Fruit fly (Drosophila melanogaster) whole organism, embryonic: Measurements from ENCODE around the gene CG15515.

Source experiments
- Awh ChIP-seq: fragments of 200-800 bp; sonication (Bioruptor generic); IDR thresholded peaks from 2 replicates; pipeline ENCODE4, ENCODE4 v1.3.6; 2022; ENCODE audit warnings: missing biosample characterization, missing genetic modification characterization
- CG10462 ChIP-seq: fragments of 200-800 bp; sonication (Bioruptor generic); optimal IDR thresholded peaks from 2 replicates; lab custom pipeline; 2016; ENCODE audit warnings: missing biosample characterization, missing genetic modification characterization
- CG11560 ChIP-seq: fragments of 200-800 bp; sonication (Bioruptor generic); IDR thresholded peaks from 3 replicates; pipeline ENCODE4 v1.3.6; 2022; ENCODE audit warnings: missing biosample characterization, missing genetic modification characterization
- CG12744 ChIP-seq: fragments of 200-800 bp; sonication (Bioruptor generic); optimal IDR thresholded peaks from 2 replicates; lab custom pipeline; 2016; ENCODE audit warnings: missing biosample characterization, missing genetic modification characterization
- CG13123 ChIP-seq: fragments of 200-800 bp; sonication (Bioruptor generic); optimal IDR thresholded peaks from 2 replicates; lab custom pipeline; 2016; ENCODE audit warnings: missing biosample characterization, missing genetic modification characterization
- CG13296 ChIP-seq: fragments of 200-800 bp; sonication (Bioruptor generic); optimal IDR thresholded peaks from 3 replicates; lab custom pipeline; 2018; ENCODE audit warnings: missing biosample characterization, mild to moderate bottlenecking, missing genetic modification characterization
- CG13424 ChIP-seq: fragments of 200-800 bp; sonication (Bioruptor generic); optimal IDR thresholded peaks from 2 replicates; lab custom pipeline; 2019; ENCODE audit warnings: missing biosample characterization, mild to moderate bottlenecking, missing genetic modification characterization, moderate library complexity
- CG15269 ChIP-seq: fragments of 200-800 bp; sonication (Bioruptor generic); optimal IDR thresholded peaks from 2 replicates; lab custom pipeline; 2018; ENCODE audit warnings: missing biosample characterization, mild to moderate bottlenecking, missing genetic modification characterization, moderate library complexity
- CG17361 ChIP-seq: fragments of 200-800 bp; sonication (Bioruptor generic); IDR thresholded peaks from 3 replicates; pipeline ENCODE4 v1.3.6; 2022; ENCODE audit warnings: missing biosample characterization, missing genetic modification characterization
- CG2889 ChIP-seq: fragments of 200-800 bp; sonication (Bioruptor generic); IDR thresholded peaks from 3 replicates; pipeline ENCODE4 v1.3.6; 2022; ENCODE audit warnings: missing biosample characterization, missing genetic modification characterization
- CG34224 ChIP-seq: fragments of 200-800 bp; sonication (Bioruptor generic); IDR thresholded peaks from 3 replicates; pipeline ENCODE4 v1.3.6; 2022; ENCODE audit warnings: missing biosample characterization, missing genetic modification characterization; ENCODE audit not compliant: partially characterized antibody
- CG4424 ChIP-seq: fragments of 200-800 bp; sonication (Bioruptor generic); optimal IDR thresholded peaks from 3 replicates; lab custom pipeline; 2016; ENCODE audit warnings: missing biosample characterization, missing genetic modification characterization
- CG5245 ChIP-seq: fragments of 200-800 bp; sonication (Bioruptor generic); optimal IDR thresholded peaks from 3 replicates; lab custom pipeline; 2016; ENCODE audit warnings: missing biosample characterization, missing genetic modification characterization
- CG6272 ChIP-seq: fragments of 200-800 bp; sonication (Bioruptor generic); IDR thresholded peaks from 2 replicates; pipeline ENCODE4 v1.3.6; 2022; ENCODE audit warnings: missing biosample characterization, missing genetic modification characterization
- CG6765 ChIP-seq: fragments of 200-800 bp; sonication (Bioruptor generic); optimal IDR thresholded peaks from 3 replicates; lab custom pipeline; 2017; ENCODE audit warnings: missing biosample characterization, mild to moderate bottlenecking, missing genetic modification characterization
- CG7839 ChIP-seq: fragments of 200-800 bp; sonication (Bioruptor generic); optimal IDR thresholded peaks from 3 replicates; lab custom pipeline; 2018; ENCODE audit warnings: missing biosample characterization, mild to moderate bottlenecking, missing genetic modification characterization, moderate library complexity
- CG8924 ChIP-seq: fragments of 200-800 bp; optimal IDR thresholded peaks from 3 replicates; lab custom pipeline; 2019; ENCODE audit warnings: missing biosample characterization, mild to moderate bottlenecking, missing genetic modification characterization, moderate library complexity
- Eip74EF ChIP-seq, 2 experiments: fragments of 200-800 bp in 1 of 2; fragments of >200 bp in 1 of 2; sonication (Bioruptor generic) in 1 of 2; optimal IDR thresholded peaks; 2 replicates each; lab custom pipeline; 2017 to 2019; ENCODE audit warnings: missing biosample characterization in 2 of 2, missing genetic modification characterization in 2 of 2, mild to moderate bottlenecking in 1 of 2, moderate library complexity in 1 of 2
- Gug ChIP-seq: fragments of 200-800 bp; sonication (Bioruptor generic); IDR thresholded peaks from 4 replicates; pipeline ENCODE4 v1.3.6; 2022; ENCODE audit warnings: missing biosample characterization, missing genetic modification characterization
- Myb ChIP-seq: fragments of 200-800 bp; sonication (Bioruptor generic); optimal IDR thresholded peaks from 2 replicates; lab custom pipeline; 2016; ENCODE audit warnings: missing biosample characterization, missing genetic modification characterization
- Oaz ChIP-seq: fragments of 200-800 bp; sonication (Bioruptor generic); IDR thresholded peaks from 2 replicates; pipeline ENCODE4 v1.3.6; 2022; ENCODE audit warnings: missing biosample characterization, missing genetic modification characterization
- Oli ChIP-seq: fragments of 200-800 bp; sonication (Bioruptor generic); optimal IDR thresholded peaks from 2 replicates; lab custom pipeline; 2018; ENCODE audit warnings: missing biosample characterization, mild to moderate bottlenecking, missing genetic modification characterization, moderate library complexity
- Pdp1 ChIP-seq, 2 experiments: fragments of 200-800 bp; sonication (Bioruptor generic); optimal IDR thresholded peaks; 3 replicates each; lab custom pipeline; 2016; ENCODE audit warnings: missing biosample characterization in 2 of 2, missing genetic modification characterization in 2 of 2, mild to moderate bottlenecking in 1 of 2, moderate library complexity in 1 of 2
- Ravus ChIP-seq: fragments of 200-800 bp; sonication (Bioruptor generic); IDR thresholded peaks from 2 replicates; pipeline ENCODE4 v1.3.6; 2022; ENCODE audit warnings: missing biosample characterization, missing genetic modification characterization
- Ssrp ChIP-seq: fragments of 200-800 bp; sonication (Bioruptor generic); optimal IDR thresholded peaks from 2 replicates; lab custom pipeline; 2018; ENCODE audit warnings: missing biosample characterization, mild to moderate bottlenecking, missing genetic modification characterization, moderate library complexity
- TFAM ChIP-seq: fragments of 200-800 bp; sonication (Bioruptor generic); optimal IDR thresholded peaks from 2 replicates; lab custom pipeline; 2017; ENCODE audit warnings: missing biosample characterization, missing genetic modification characterization, inconsistent platforms
- Trl ChIP-seq, 3 experiments: fragments of >200 bp in 2 of 3; fragments of 200-800 bp in 1 of 3; sonication (Bioruptor generic) in 1 of 3; optimal IDR thresholded peaks; 2 replicates in 1 of 3; 3 replicates in 2 of 3; lab custom pipeline; 2016 to 2017; ENCODE audit warnings: missing biosample characterization in 1 of 3, missing genetic modification characterization in 1 of 3
- YL-1 ChIP-seq: fragments of 200-800 bp; sonication (Bioruptor generic); optimal IDR thresholded peaks from 3 replicates; lab custom pipeline; 2017; ENCODE audit warnings: missing biosample characterization, mild to moderate bottlenecking, missing genetic modification characterization
- bcd ChIP-seq: fragments of 200-800 bp; sonication (Bioruptor generic); optimal IDR thresholded peaks from 2 replicates; lab custom pipeline; 2017; ENCODE audit warnings: missing biosample characterization, mild to moderate bottlenecking, missing genetic modification characterization
- bowl ChIP-seq: fragments of 200-800 bp; sonication (Bioruptor generic); IDR thresholded peaks from 2 replicates; pipeline ENCODE4 v1.3.6; 2022; ENCODE audit warnings: missing biosample characterization, missing genetic modification characterization
- cg ChIP-seq: fragments of 200-800 bp; sonication (Bioruptor generic); optimal IDR thresholded peaks from 3 replicates; lab custom pipeline; 2019; ENCODE audit warnings: missing biosample characterization, mild to moderate bottlenecking, missing genetic modification characterization, moderate library complexity
- chinmo ChIP-seq: fragments of 200-800 bp; sonication (Bioruptor generic); IDR thresholded peaks from 4 replicates; pipeline ENCODE4 v1.3.6; 2022; ENCODE audit warnings: missing biosample characterization, missing genetic modification characterization; ENCODE audit not compliant: partially characterized antibody
- ems ChIP-seq: fragments of 200-800 bp; sonication (Bioruptor generic); optimal IDR thresholded peaks from 3 replicates; lab custom pipeline; 2016; ENCODE audit warnings: missing biosample characterization, missing genetic modification characterization
- exex ChIP-seq: fragments of 200-800 bp; sonication (Bioruptor generic); optimal IDR thresholded peaks from 4 replicates; lab custom pipeline; 2018; ENCODE audit warnings: missing biosample characterization, mild to moderate bottlenecking, missing genetic modification characterization, moderate library complexity
- gfzf ChIP-seq: fragments of 200-800 bp; sonication (Bioruptor generic); optimal IDR thresholded peaks from 2 replicates; lab custom pipeline; 2016; ENCODE audit warnings: missing biosample characterization, mild to moderate bottlenecking, missing genetic modification characterization, moderate library complexity
- grn ChIP-seq: fragments of 200-800 bp; sonication (Bioruptor generic); optimal IDR thresholded peaks from 3 replicates; lab custom pipeline; 2017; ENCODE audit warnings: missing biosample characterization, missing genetic modification characterization
- gro ChIP-seq: fragments of 200-800 bp; sonication (Bioruptor generic); optimal IDR thresholded peaks from 2 replicates; lab custom pipeline; 2016; ENCODE audit warnings: missing biosample characterization, missing genetic modification characterization
- jigr1 ChIP-seq: fragments of 200-800 bp; sonication (Bioruptor generic); IDR thresholded peaks from 3 replicates; pipeline ENCODE4 v1.3.6; 2022; ENCODE audit warnings: missing biosample characterization, missing genetic modification characterization
- mirr ChIP-seq: fragments of 200-800 bp; sonication (Bioruptor generic); optimal IDR thresholded peaks from 3 replicates; lab custom pipeline; 2018; ENCODE audit warnings: missing biosample characterization, mild to moderate bottlenecking, missing genetic modification characterization
- oc ChIP-seq: fragments of 200-800 bp; sonication (Bioruptor generic); optimal IDR thresholded peaks from 2 replicates; lab custom pipeline; 2018; ENCODE audit warnings: missing biosample characterization, mild to moderate bottlenecking, missing genetic modification characterization, moderate library complexity
- onecut ChIP-seq: fragments of 200-800 bp; sonication (Bioruptor generic); IDR thresholded peaks from 2 replicates; pipeline ENCODE4 v1.3.6; 2022; ENCODE audit warnings: missing biosample characterization, missing genetic modification characterization
- org-1 ChIP-seq: fragments of 200-800 bp; sonication (Bioruptor generic); optimal IDR thresholded peaks from 2 replicates; lab custom pipeline; 2017; ENCODE audit warnings: missing biosample characterization, missing genetic modification characterization
- phol ChIP-seq: fragments of 200-800 bp; sonication (Bioruptor generic); optimal IDR thresholded peaks from 3 replicates; lab custom pipeline; 2018; ENCODE audit warnings: missing biosample characterization, mild to moderate bottlenecking, missing genetic modification characterization, moderate library complexity
- tll ChIP-seq, 2 experiments: fragments of 200-800 bp in 1 of 2; fragments of >200 bp in 1 of 2; sonication (Bioruptor generic) in 1 of 2; optimal IDR thresholded peaks; 2 replicates each; lab custom pipeline; 2017 to 2019; ENCODE audit warnings: missing biosample characterization in 2 of 2, missing genetic modification characterization in 2 of 2, mild to moderate bottlenecking in 1 of 2, moderate library complexity in 1 of 2
- wdn ChIP-seq: fragments of 200-800 bp; sonication (Bioruptor generic); IDR thresholded peaks from 2 replicates; pipeline ENCODE4 v1.3.6; 2022; ENCODE audit warnings: missing biosample characterization, missing genetic modification characterization
- z ChIP-seq: fragments of 200-800 bp; sonication (Bioruptor generic); IDR thresholded peaks from 3 replicates; pipeline ENCODE4 v1.3.6; 2022; ENCODE audit warnings: missing biosample characterization, missing genetic modification characterization
- zfh1 ChIP-seq: fragments of 200-800 bp; sonication (Bioruptor generic); IDR thresholded peaks from 3 replicates; pipeline ENCODE4 v1.3.6; 2022; ENCODE audit warnings: missing biosample characterization, missing genetic modification characterization

The CG15515 gene

DNA sequence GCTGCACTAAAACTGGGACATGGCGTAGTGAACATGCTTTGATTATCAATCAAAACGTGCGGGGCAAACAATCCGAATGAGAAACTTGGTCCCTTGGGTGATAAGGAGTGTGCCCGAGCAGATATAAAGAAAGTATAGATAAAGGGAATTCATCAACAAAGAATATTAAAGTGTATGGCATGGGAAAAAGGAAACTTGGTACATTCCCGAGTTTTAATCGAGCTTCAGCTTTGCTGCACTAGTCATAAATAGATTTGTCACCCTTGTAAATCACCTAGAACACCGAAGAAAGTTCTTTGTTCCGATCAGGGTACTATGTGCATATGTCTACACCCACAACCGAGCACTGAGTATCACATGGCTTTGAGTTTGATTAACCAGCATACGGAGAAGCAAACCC lies 37.8 kb upstream of the CG15515 start:
- TF ChIP-seq ems (GFP tag; lab: Kevin White, UChicago) (no peak), Awh (GFP tag; lab: Robert Waterston, UW) (no peak)

DNA sequence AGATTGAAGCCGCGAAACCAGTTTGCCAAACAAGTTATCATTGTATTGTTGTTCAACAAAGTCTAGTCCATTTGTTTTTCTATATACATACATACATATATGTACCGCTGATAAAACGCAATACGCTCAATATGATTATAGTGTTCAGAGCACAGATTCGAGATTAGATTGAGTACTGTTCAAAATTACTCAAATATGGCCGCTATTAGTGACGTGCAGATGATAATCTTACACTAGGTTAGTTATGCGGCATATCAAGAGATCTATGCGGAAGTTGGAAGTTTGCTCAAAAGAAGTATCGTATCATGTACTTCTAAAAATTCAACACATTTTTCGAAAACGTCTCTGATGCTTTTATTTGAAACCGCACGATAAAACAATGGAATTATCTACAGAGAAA lies 37.4 kb upstream of the CG15515 start:
- TF ChIP-seq CG2889 (GFP tag; lab: Robert Waterston, UW) (no peak), z (GFP tag; lab: Robert Waterston, UW) (peak; percentile 93), CG13296 (GFP tag; lab: Kevin White, UChicago) (peak; percentile 25), cg (GFP tag; lab: Kevin White, UChicago) (peak; percentile 25), CG34224 (peak; percentile 33; the same call in 1 of the 3 replicates), bowl (no peak), Myb (GFP tag; lab: Kevin White, UChicago) (no peak), TFAM (GFP tag; lab: Kevin White, UChicago) (no peak), mirr (GFP tag; lab: Kevin White, UChicago) (peak; percentile 47), CG12744 (GFP tag; lab: Kevin White, UChicago) (no peak), onecut (GFP tag; lab: Robert Waterston, UW) (no peak), Pdp1 (GFP tag; optimal IDR thresholded peaks at IDR 0.05; lab: Kevin White, UChicago) (peak in 1 of 2 experiments; percentile 0), phol (no peak), Trl (optimal IDR thresholded peaks at IDR 0.05; lab: Kevin White, UChicago) (peak in 1 of 2 experiments; percentile 0), Trl (GFP tag; optimal IDR thresholded peaks at IDR 0.05; lab: Kevin White, UChicago) (no peak), CG17361 (GFP tag; lab: Robert Waterston, UW) (no peak), Oli (tag; lab: Kevin White, UChicago) (no peak), CG11560 (tag; lab: Robert Waterston, UW) (no peak), CG10462 (no peak), Gug (GFP tag; lab: Robert Waterston, UW) (no peak), oc (tag; lab: Kevin White, UChicago) (no peak), grn (peak; percentile 94), gro (GFP tag; lab: Kevin White, UChicago) (no peak), exex (tag; lab: Kevin White, UChicago) (peak; percentile 64), Eip74EF (GFP tag; optimal IDR thresholded peaks at IDR 0.05; lab: Kevin White, UChicago) (peak in 1 of 2 experiments; percentile 36), chinmo (GFP tag; lab: Robert Waterston, UW) (peak; percentile 67; the same call in 2 of the 4 replicates), Oaz (GFP tag; lab: Robert Waterston, UW) (no peak), wdn (GFP tag; lab: Robert Waterston, UW) (no peak), org-1 (GFP tag; lab: Kevin White, UChicago) (no peak), CG6272 (GFP tag; lab: Robert Waterston, UW) (no peak), CG5245 (GFP tag; lab: Kevin White, UChicago) (no peak), gfzf (no peak), CG8924 (tag; lab: Kevin White, UChicago) (peak; percentile 21)

DNA sequence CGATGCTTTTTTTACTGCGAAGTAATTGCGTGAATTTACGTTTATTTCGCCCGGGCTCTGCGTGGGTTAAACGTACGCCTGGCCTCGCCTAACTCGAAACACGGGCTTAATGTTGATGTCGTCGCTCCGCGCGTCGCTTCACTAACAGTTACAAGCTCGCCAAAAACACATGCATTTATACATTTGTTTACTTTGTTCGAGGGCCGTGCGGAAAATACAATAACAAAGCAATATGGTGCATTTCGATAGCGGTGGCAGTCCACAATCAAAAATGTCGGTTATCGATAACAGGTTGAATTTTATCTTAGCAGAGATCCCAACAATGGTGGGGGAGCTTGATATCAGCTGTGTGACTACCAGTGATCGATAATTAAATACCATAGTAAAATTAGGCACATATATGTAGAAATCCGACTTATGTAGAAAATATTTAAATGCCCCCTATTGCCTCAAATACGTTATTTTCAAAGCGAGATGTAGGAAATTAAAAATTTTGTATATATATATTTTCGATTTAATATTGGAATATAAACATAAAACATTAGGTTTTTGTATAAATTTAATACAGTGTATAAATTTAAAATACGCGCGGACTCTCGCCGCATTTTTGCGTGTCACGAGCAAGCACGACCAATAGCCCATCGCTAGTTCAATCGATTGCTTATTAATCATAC lies 36.5 kb upstream of the CG15515 start, which contains the start of gene Zip99C:
TSS of gene Zip99C (minus strand) at position 220 of the 674 bp plus-strand sequence.
- TF ChIP-seq CG15269 (tag; lab: Kevin White, UChicago) (peak; percentile 35), jigr1 (GFP tag; lab: Robert Waterston, UW) (no peak), grn (no peak), zfh1 (peak; percentile 32; the same call in 1 of the 3 replicates), CG8924 (tag; lab: Kevin White, UChicago) (peak; percentile 44), CG13123 (GFP tag; lab: Kevin White, UChicago) (peak; percentile 21), YL-1 (GFP tag; lab: Kevin White, UChicago) (peak; percentile 50), CG7839 (tag; lab: Kevin White, UChicago) (peak; percentile 11), Ssrp (tag; lab: Kevin White, UChicago) (peak; percentile 8), Ravus (no peak), CG6765 (GFP tag; lab: Kevin White, UChicago) (no peak), CG4424 (GFP tag; lab: Kevin White, UChicago) (peak; percentile 36), CG13424 (tag; lab: Kevin White, UChicago) (peak; percentile 23), bcd (peak; percentile 9), gfzf (peak; percentile 55), tll (GFP tag; optimal IDR thresholded peaks at IDR 0.05; lab: Kevin White, UChicago) (peak in 1 of 2 experiments; percentile 18), CG12744 (GFP tag; lab: Kevin White, UChicago) (no peak)
